Worm (Caenorhabditis elegans) whole organism, L2 larva: ENCODE results near the gene cpg-1.

ENCODE experiments used
- C34F6.9 ChIP-seq: fragments of 150-350 bp; optimal IDR thresholded peaks from 2 replicates; lab custom pipeline; 2014; ENCODE audit warnings: missing biosample characterization, missing genetic modification characterization
- Y55F3AM.14 ChIP-seq: fragments of 200-800 bp; sonication (Bioruptor generic); optimal IDR thresholded peaks from 2 replicates; lab custom pipeline; 2018; ENCODE audit warnings: mild to moderate bottlenecking, missing genetic modification characterization, missing compliant biosample characterization
- ZK546.5 ChIP-seq: sonication (generic microtip); optimal IDR thresholded peaks from 2 replicates; lab custom pipeline; 2017; ENCODE audit warnings: missing biosample characterization, missing genetic modification characterization
- aly-2 ChIP-seq: fragments of 150-350 bp; optimal IDR thresholded peaks from 2 replicates; lab custom pipeline; 2014; ENCODE audit warnings: missing biosample characterization, missing genetic modification characterization
- ama-1 ChIP-seq: fragments of 150-350 bp; optimal IDR thresholded peaks from 2 replicates; lab custom pipeline; 2018; ENCODE audit warnings: inconsistent platforms
- blmp-1 ChIP-seq: sonication (generic microtip); optimal IDR thresholded peaks from 2 replicates; lab custom pipeline; 2017; ENCODE audit warnings: missing genetic modification characterization, mild to moderate bottlenecking, missing compliant biosample characterization, antibody characterized with exemption, moderate library complexity; ENCODE audit not compliant: insufficient read depth
- ceh-16 ChIP-seq: fragments of 150-350 bp; optimal IDR thresholded peaks from 2 replicates; lab custom pipeline; 2014; ENCODE audit warnings: missing biosample characterization, missing genetic modification characterization
- crh-2 ChIP-seq: sonication (generic microtip); optimal IDR thresholded peaks from 2 replicates; lab custom pipeline; 2017; ENCODE audit warnings: missing biosample characterization, missing genetic modification characterization
- dmd-4 ChIP-seq: sonication (generic microtip); optimal IDR thresholded peaks from 2 replicates; lab custom pipeline; 2017; ENCODE audit warnings: missing biosample characterization, missing genetic modification characterization
- egl-27 ChIP-seq: sonication (generic microtip); optimal IDR thresholded peaks from 3 replicates; lab custom pipeline; 2017; ENCODE audit warnings: missing biosample characterization, missing genetic modification reagents, missing genetic modification characterization
- fos-1 ChIP-seq: fragments of 150-350 bp; optimal IDR thresholded peaks from 2 replicates; lab custom pipeline; 2014; ENCODE audit warnings: missing biosample characterization, missing genetic modification characterization
- gmeb-1 ChIP-seq: fragments of 150-350 bp; optimal IDR thresholded peaks from 2 replicates; lab custom pipeline; 2014; ENCODE audit warnings: missing biosample characterization, missing genetic modification characterization
- lin-11 ChIP-seq: fragments of 150-350 bp; sonication (generic microtip); optimal IDR thresholded peaks from 2 replicates; lab custom pipeline; 2014; ENCODE audit warnings: missing biosample characterization, missing genetic modification characterization, inconsistent platforms, mixed read lengths
- lin-13 ChIP-seq: fragments of 150-350 bp; optimal IDR thresholded peaks from 2 replicates; lab custom pipeline; 2014; ENCODE audit warnings: missing biosample characterization, missing genetic modification reagents, missing genetic modification characterization
- lin-39 ChIP-seq: fragments of 150-350 bp; optimal IDR thresholded peaks from 2 replicates; lab custom pipeline; 2014; ENCODE audit warnings: missing biosample characterization, missing genetic modification reagents, missing genetic modification characterization
- lsy-2 ChIP-seq, 2 experiments: fragments of 150-350 bp in 1 of 2; sonication (generic microtip) in 1 of 2; optimal IDR thresholded peaks; 2 replicates each; lab custom pipeline; 2014 to 2017; ENCODE audit warnings: missing biosample characterization in 2 of 2, missing genetic modification characterization in 2 of 2
- mab-5 ChIP-seq: fragments of 150-350 bp; optimal IDR thresholded peaks from 2 replicates; lab custom pipeline; 2014; ENCODE audit warnings: missing biosample characterization, missing genetic modification characterization
- mbf-1 ChIP-seq: sonication (generic microtip); optimal IDR thresholded peaks from 2 replicates; lab custom pipeline; 2017; ENCODE audit warnings: missing biosample characterization, missing genetic modification characterization
- mdl-1 ChIP-seq, 2 experiments: fragments of 150-350 bp in 1 of 2; sonication (generic microtip) in 1 of 2; optimal IDR thresholded peaks; 2 replicates each; lab custom pipeline; 2017; ENCODE audit warnings: missing biosample characterization in 2 of 2, missing genetic modification characterization in 2 of 2
- nhr-11 ChIP-seq: fragments of 150-350 bp; optimal IDR thresholded peaks from 2 replicates; lab custom pipeline; 2014; ENCODE audit warnings: missing biosample characterization, missing genetic modification characterization
- nhr-12 ChIP-seq: fragments of 150-350 bp; optimal IDR thresholded peaks from 2 replicates; lab custom pipeline; 2014; ENCODE audit warnings: missing biosample characterization, missing genetic modification characterization
- nhr-129 ChIP-seq: fragments of 150-350 bp; optimal IDR thresholded peaks from 2 replicates; lab custom pipeline; 2014; ENCODE audit warnings: missing biosample characterization, missing genetic modification characterization
- nhr-21 ChIP-seq: fragments of 150-350 bp; optimal IDR thresholded peaks from 2 replicates; lab custom pipeline; 2014; ENCODE audit warnings: missing biosample characterization, missing genetic modification characterization
- nhr-237 ChIP-seq: fragments of 150-350 bp; optimal IDR thresholded peaks from 2 replicates; lab custom pipeline; 2014; ENCODE audit warnings: missing biosample characterization, missing genetic modification characterization
- nhr-6 ChIP-seq: fragments of 150-350 bp; optimal IDR thresholded peaks from 2 replicates; lab custom pipeline; 2014; ENCODE audit warnings: missing biosample characterization, missing genetic modification characterization
- nhr-77 ChIP-seq: fragments of 150-350 bp; optimal IDR thresholded peaks from 2 replicates; lab custom pipeline; 2014; ENCODE audit warnings: missing biosample characterization, missing genetic modification characterization
- peb-1 ChIP-seq: fragments of 150-350 bp; optimal IDR thresholded peaks from 2 replicates; lab custom pipeline; 2014; ENCODE audit warnings: missing biosample characterization, missing genetic modification characterization
- sem-4 ChIP-seq: fragments of 150-350 bp; optimal IDR thresholded peaks from 2 replicates; lab custom pipeline; 2014; ENCODE audit warnings: missing biosample characterization, missing genetic modification reagents, missing genetic modification characterization
- skn-1 ChIP-seq: sonication (generic microtip); optimal IDR thresholded peaks from 2 replicates; lab custom pipeline; 2017; ENCODE audit warnings: missing biosample characterization, missing genetic modification characterization
- sma-3 ChIP-seq: sonication (generic microtip); optimal IDR thresholded peaks from 2 replicates; lab custom pipeline; 2016; ENCODE audit warnings: missing genetic modification reagents, missing genetic modification characterization, missing compliant biosample characterization
- sma-9 ChIP-seq, 2 experiments: fragments of 150-350 bp in 1 of 2; sonication (generic microtip) in 1 of 2; optimal IDR thresholded peaks; 2 replicates each; lab custom pipeline; 2014 to 2016; ENCODE audit warnings: missing genetic modification characterization in 2 of 2, mild to moderate bottlenecking in 1 of 2, missing biosample characterization in 1 of 2, missing compliant biosample characterization in 1 of 2, missing genetic modification reagents in 1 of 2, moderate library complexity in 1 of 2
- snpc-4 ChIP-seq: fragments of 150-350 bp; optimal IDR thresholded peaks from 2 replicates; lab custom pipeline; 2014; ENCODE audit warnings: missing biosample characterization, missing genetic modification characterization
- unc-39 ChIP-seq: fragments of 150-350 bp; optimal IDR thresholded peaks from 2 replicates; lab custom pipeline; 2014; ENCODE audit warnings: missing biosample characterization, missing genetic modification characterization
- unc-62 ChIP-seq: fragments of 150-350 bp; optimal IDR thresholded peaks from 2 replicates; lab custom pipeline; 2014; ENCODE audit warnings: missing biosample characterization, missing genetic modification reagents, missing genetic modification characterization
- zag-1 ChIP-seq: fragments of 150-350 bp; optimal IDR thresholded peaks from 2 replicates; lab custom pipeline; 2014; ENCODE audit warnings: missing biosample characterization, missing genetic modification characterization
- ztf-4 ChIP-seq: fragments of 150-350 bp; optimal IDR thresholded peaks from 2 replicates; lab custom pipeline; 2014; ENCODE audit warnings: missing biosample characterization, missing genetic modification characterization

The cpg-1 gene

ce11 chrIII:4519410-4519809 is 30.3 kb downstream of the cpg-1 start:
- TF ChIP-seq nhr-6 (tag; lab: Kevin White, UChicago) (no peak), sma-3 (GFP tag; lab: Kevin White, UChicago) (no peak), nhr-77 (no peak), Y55F3AM.14 (GFP tag; lab: Kevin White, UChicago) (no peak), ztf-4 (tag; lab: Kevin White, UChicago) (no peak), nhr-129 (tag; lab: Kevin White, UChicago) (no peak), ama-1 (lab: Kevin White, UChicago) (no peak), nhr-237 (tag; lab: Kevin White, UChicago) (no peak), sem-4 (tag; lab: Kevin White, UChicago) (no peak), egl-27 (tag; lab: Kevin White, UChicago) (no peak), sma-9 (GFP tag; optimal IDR thresholded peaks at IDR 0.05; lab: Kevin White, UChicago) (no peak), sma-9 (tag; optimal IDR thresholded peaks at IDR 0.05; lab: Kevin White, UChicago) (no peak), C34F6.9 (no peak), mbf-1 (tag; lab: Kevin White, UChicago) (no peak), mdl-1 (tag; optimal IDR thresholded peaks at IDR 0.05; lab: Kevin White, UChicago) (no peak), nhr-11 (tag; lab: Kevin White, UChicago) (no peak), snpc-4 (no peak), fos-1 (tag; lab: Kevin White, UChicago) (no peak), nhr-21 (no peak)

ce11 chrIII:4520057-4520456 is 30.9 kb downstream of the cpg-1 start, which contains the start of gene cdh-4:
TSS of gene cdh-4 (plus strand) at chrIII:4520357.
- TF ChIP-seq mdl-1 (tag; optimal IDR thresholded peaks at IDR 0.05; lab: Kevin White, UChicago) (no peak), gmeb-1 (no peak), nhr-237 (tag; lab: Kevin White, UChicago) (no peak), zag-1 (tag; lab: Kevin White, UChicago) (no peak), mab-5 (no peak), ceh-16 (tag; lab: Kevin White, UChicago) (no peak), unc-62 (no peak)

- TF ChIP-seq lsy-2 (tag; optimal IDR thresholded peaks at IDR 0.05; lab: Kevin White, UChicago): no peak
- no peak for TF ChIP-seq zag-1 (tag; lab: Kevin White, UChicago)
- no peak for TF ChIP-seq ceh-16 (tag; lab: Kevin White, UChicago)
- TF ChIP-seq nhr-12 (tag; lab: Kevin White, UChicago): no peak
- TF ChIP-seq aly-2: no peak
- TF ChIP-seq lin-13 (GFP tag; lab: Kevin White, UChicago): no peak
- TF ChIP-seq mab-5: peak; percentile 0
Measured at ce11 chrIII:4523411-4523810, 34.3 kb downstream of the cpg-1 start.

ce11 chrIII:4524071-4524470 is 34.9 kb downstream of the cpg-1 start:
- TF ChIP-seq unc-39 (tag; lab: Kevin White, UChicago) (no peak), skn-1 (no peak), lin-39 (tag; lab: Kevin White, UChicago) (no peak), lin-13 (GFP tag; lab: Kevin White, UChicago) (no peak), mdl-1 (tag; optimal IDR thresholded peaks at IDR 0.05; lab: Kevin White, UChicago) (no peak), lin-11 (tag; lab: Kevin White, UChicago) (no peak)

ce11 chrIII:4525998-4526397 is 36.8 kb downstream of the cpg-1 start:
- no peak for TF ChIP-seq nhr-6 (tag; lab: Kevin White, UChicago)
- no peak for TF ChIP-seq lsy-2 (tag; optimal IDR thresholded peaks at IDR 0.05; lab: Kevin White, UChicago)
- TF ChIP-seq mbf-1 (tag; lab: Kevin White, UChicago): no peak
- no peak for TF ChIP-seq ceh-16 (tag; lab: Kevin White, UChicago)

- TF ChIP-seq lin-11 (tag; lab: Kevin White, UChicago): no peak
- TF ChIP-seq sma-3 (GFP tag; lab: Kevin White, UChicago): no peak
- TF ChIP-seq nhr-12 (tag; lab: Kevin White, UChicago): no peak
- no peak for TF ChIP-seq nhr-77
- no peak for TF ChIP-seq Y55F3AM.14 (GFP tag; lab: Kevin White, UChicago)
- TF ChIP-seq mdl-1 (tag; optimal IDR thresholded peaks at IDR 0.05; lab: Kevin White, UChicago): no peak
- TF ChIP-seq lin-39 (tag; lab: Kevin White, UChicago): no peak
- TF ChIP-seq crh-2: no peak
- no peak for TF ChIP-seq sma-9 (GFP tag; optimal IDR thresholded peaks at IDR 0.05; lab: Kevin White, UChicago)
- no peak for TF ChIP-seq sma-9 (tag; optimal IDR thresholded peaks at IDR 0.05; lab: Kevin White, UChicago)
- TF ChIP-seq blmp-1: no peak
- TF ChIP-seq mbf-1 (tag; lab: Kevin White, UChicago): no peak
- no peak for TF ChIP-seq lsy-2 (tag; optimal IDR thresholded peaks at IDR 0.05; lab: Kevin White, UChicago)
- no peak for TF ChIP-seq gmeb-1
- TF ChIP-seq peb-1 (tag; lab: Kevin White, UChicago): no peak
- TF ChIP-seq ceh-16 (tag; lab: Kevin White, UChicago): no peak
- no peak for TF ChIP-seq zag-1 (tag; lab: Kevin White, UChicago)
- no peak for TF ChIP-seq ZK546.5 (tag; lab: Kevin White, UChicago)
- no peak for TF ChIP-seq skn-1
- no peak for TF ChIP-seq dmd-4
Measured at ce11 chrIII:4530968-4531367, 41.8 kb downstream of the cpg-1 start.
